Worm (Caenorhabditis elegans) whole organism, midembryonic: ENCODE measurements around the gene F01G10.6.

Experiments used
- T22C8.4 ChIP-seq: fragments of 200-800 bp; sonication (Bioruptor generic); IDR thresholded peaks from 2 replicates; pipeline ENCODE4 v1.3.6; 2022; ENCODE audit warnings: missing genetic modification characterization, missing compliant biosample characterization
- cog-1 ChIP-seq: sonication (generic microtip); optimal IDR thresholded peaks from 2 replicates; lab custom pipeline; 2016; ENCODE audit warnings: missing genetic modification characterization, missing compliant biosample characterization
- flt-1 ChIP-seq: fragments of 200-800 bp; sonication (Bioruptor generic); IDR thresholded peaks from 2 replicates; pipeline ENCODE4 v1.3.6; 2022; ENCODE audit warnings: missing genetic modification characterization, missing compliant biosample characterization
- klf-2 ChIP-seq: fragments of 200-800 bp; sonication (Bioruptor generic); conservative IDR thresholded peaks from 2 replicates; pipeline ENCODE4 v1.3.6; 2022; ENCODE audit warnings: missing genetic modification reagents, missing genetic modification characterization, missing compliant biosample characterization
- med-1 ChIP-seq: sonication (generic microtip); optimal IDR thresholded peaks from 2 replicates; lab custom pipeline; 2017; ENCODE audit warnings: missing genetic modification characterization, mild to moderate bottlenecking, missing compliant biosample characterization, antibody characterized with exemption, missing genetic modification reagents; ENCODE audit not compliant: insufficient read depth
- ref-1 ChIP-seq: fragments of 200-800 bp; sonication (Bioruptor generic); conservative IDR thresholded peaks from 2 replicates; pipeline ENCODE4 v1.3.6; 2022; ENCODE audit warnings: missing genetic modification reagents, missing genetic modification characterization, missing compliant biosample characterization
- tab-1 ChIP-seq: fragments of 200-800 bp; sonication (Bioruptor generic); IDR thresholded peaks from 2 replicates; pipeline ENCODE4 v1.3.6; 2022; ENCODE audit warnings: missing genetic modification characterization, missing compliant biosample characterization
- ztf-23 ChIP-seq: fragments of 200-800 bp; sonication (Bioruptor generic); IDR thresholded peaks from 2 replicates; pipeline ENCODE4 v1.3.6; 2022; ENCODE audit warnings: missing genetic modification reagents, missing genetic modification characterization, missing compliant biosample characterization
- ztf-29 ChIP-seq: fragments of 200-800 bp; sonication (Bioruptor generic); IDR thresholded peaks from 2 replicates; pipeline ENCODE4 v1.3.6; 2022; ENCODE audit warnings: missing genetic modification reagents, missing genetic modification characterization, missing compliant biosample characterization

Gene F01G10.6

ce11 chrIV:10252886-10253639 lies 25.6 kb upstream of the F01G10.6 start:
- TF ChIP-seq ztf-29, result no peak
- no peak for TF ChIP-seq ref-1 (GFP tag; lab: Robert Waterston, UW)
- TF ChIP-seq med-1 (GFP tag; lab: Kevin White, UChicago), result no peak
- no peak for TF ChIP-seq klf-2 (GFP tag; lab: Robert Waterston, UW)
- no peak for TF ChIP-seq flt-1 (GFP tag; lab: Robert Waterston, UW)
- TF ChIP-seq ztf-23, result no peak
- no peak for TF ChIP-seq tab-1 (GFP tag; lab: Robert Waterston, UW)
- no peak for TF ChIP-seq T22C8.4 (GFP tag; lab: Robert Waterston, UW)
- no peak for TF ChIP-seq cog-1 (tag; lab: Kevin White, UChicago)

DNA sequence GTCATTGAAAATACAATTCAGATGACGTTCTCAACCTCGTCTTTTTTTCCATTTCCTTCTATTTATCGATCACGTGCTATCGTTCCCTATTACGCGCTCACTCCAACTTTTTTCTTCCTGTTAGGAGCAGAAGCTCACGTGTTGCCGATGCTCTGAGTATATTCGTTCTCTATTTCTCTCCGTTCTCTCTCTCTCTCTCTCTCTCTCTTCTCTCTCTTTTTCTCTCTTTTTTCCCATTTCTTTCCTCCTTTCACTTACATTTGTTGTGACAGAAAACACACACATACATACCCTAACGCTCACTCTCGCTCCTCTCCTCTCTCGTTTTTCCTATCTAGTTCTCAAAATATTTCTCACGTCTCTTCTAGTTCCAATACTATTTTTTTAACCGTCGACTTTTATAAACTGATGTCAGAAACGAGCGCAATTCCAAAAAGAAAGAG lies 24.9 kb upstream of the F01G10.6 start:
- peak; percentile 36 for TF ChIP-seq cog-1 (tag; lab: Kevin White, UChicago)
- no peak for TF ChIP-seq flt-1 (GFP tag; lab: Robert Waterston, UW)

ce11 chrIV:10251764-10252163 lies 24.3 kb upstream of the F01G10.6 start:
- TF ChIP-seq med-1 (GFP tag; lab: Kevin White, UChicago) (no peak), T22C8.4 (GFP tag; lab: Robert Waterston, UW) (peak; percentile 19; the same call in 1 of the 2 replicates), cog-1 (tag; lab: Kevin White, UChicago) (no peak), flt-1 (GFP tag; lab: Robert Waterston, UW) (no peak), ztf-29 (no peak)

DNA sequence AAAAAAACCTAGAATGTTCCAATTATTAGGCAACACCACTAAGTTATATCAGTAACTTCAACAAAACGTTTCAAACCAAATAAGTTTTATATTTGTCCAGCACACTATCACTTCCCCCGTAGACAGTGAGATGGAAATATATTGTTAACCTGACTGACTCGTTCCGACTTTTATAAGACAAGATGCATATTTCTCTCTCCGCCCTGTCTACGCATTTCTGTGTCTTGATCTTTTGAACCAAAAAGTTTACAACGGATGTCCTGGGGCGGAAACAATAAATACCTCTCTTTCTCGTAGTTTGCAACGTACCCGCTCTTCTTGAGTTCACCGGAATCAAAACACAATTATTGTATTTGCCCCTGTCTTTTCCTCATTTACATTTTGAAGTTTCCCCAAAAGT lies 23.8 kb upstream of the F01G10.6 start:
- no peak for TF ChIP-seq ztf-23
- no peak for TF ChIP-seq flt-1 (GFP tag; lab: Robert Waterston, UW)
- no peak for TF ChIP-seq med-1 (GFP tag; lab: Kevin White, UChicago)
- TF ChIP-seq tab-1 (GFP tag; lab: Robert Waterston, UW), result no peak
- no peak for TF ChIP-seq T22C8.4 (GFP tag; lab: Robert Waterston, UW)
- no peak for TF ChIP-seq ref-1 (GFP tag; lab: Robert Waterston, UW)
- TF ChIP-seq cog-1 (tag; lab: Kevin White, UChicago), result no peak
- TF ChIP-seq ztf-29, result no peak
- TF ChIP-seq klf-2 (GFP tag; lab: Robert Waterston, UW), result no peak

DNA sequence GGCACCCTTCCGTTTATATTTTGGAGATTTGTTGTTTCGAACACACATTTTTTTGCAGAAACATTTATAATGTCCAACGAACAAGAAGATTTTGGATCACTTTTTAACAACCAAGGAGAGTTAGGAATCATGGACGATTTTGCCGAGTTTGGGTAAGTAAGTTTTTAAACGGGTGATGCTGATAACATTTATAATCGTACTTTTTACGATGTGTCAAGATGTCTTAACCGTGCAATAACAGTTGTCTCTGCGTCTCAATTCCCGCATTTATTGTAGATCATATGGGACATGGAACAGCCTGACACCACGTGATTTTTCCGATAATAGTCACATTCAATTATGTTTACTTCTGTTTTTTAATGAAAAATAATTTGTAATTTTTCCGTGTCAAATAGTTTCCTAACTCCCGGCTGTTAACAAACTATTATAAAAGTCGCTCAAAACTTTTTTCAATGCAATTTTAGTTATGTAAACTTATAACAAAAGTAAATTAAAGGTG lies 23.2 kb upstream of the F01G10.6 start, which contains the start of gene daf-14:
Gene daf-14, plus strand, starts transcription at position 51 of the 499 bp plus-strand sequence.
- TF ChIP-seq klf-2 (GFP tag; lab: Robert Waterston, UW) (no peak), tab-1 (GFP tag; lab: Robert Waterston, UW) (no peak), ztf-23 (no peak), ztf-29 (no peak), T22C8.4 (GFP tag; lab: Robert Waterston, UW) (no peak), med-1 (GFP tag; lab: Kevin White, UChicago) (no peak), flt-1 (GFP tag; lab: Robert Waterston, UW) (no peak), cog-1 (tag; lab: Kevin White, UChicago) (no peak)

ce11 chrIV:10245666-10246210 lies 18.3 kb upstream of the F01G10.6 start, which contains the start of gene F01G10.10:
TSS of gene F01G10.10 (plus strand) at chrIV:10246160.
- no peak for TF ChIP-seq T22C8.4 (GFP tag; lab: Robert Waterston, UW)
- no peak for TF ChIP-seq ztf-29
- TF ChIP-seq flt-1 (GFP tag; lab: Robert Waterston, UW), result no peak
- TF ChIP-seq klf-2 (GFP tag; lab: Robert Waterston, UW), result no peak
- no peak for TF ChIP-seq tab-1 (GFP tag; lab: Robert Waterston, UW)
- TF ChIP-seq ztf-23, result no peak

DNA sequence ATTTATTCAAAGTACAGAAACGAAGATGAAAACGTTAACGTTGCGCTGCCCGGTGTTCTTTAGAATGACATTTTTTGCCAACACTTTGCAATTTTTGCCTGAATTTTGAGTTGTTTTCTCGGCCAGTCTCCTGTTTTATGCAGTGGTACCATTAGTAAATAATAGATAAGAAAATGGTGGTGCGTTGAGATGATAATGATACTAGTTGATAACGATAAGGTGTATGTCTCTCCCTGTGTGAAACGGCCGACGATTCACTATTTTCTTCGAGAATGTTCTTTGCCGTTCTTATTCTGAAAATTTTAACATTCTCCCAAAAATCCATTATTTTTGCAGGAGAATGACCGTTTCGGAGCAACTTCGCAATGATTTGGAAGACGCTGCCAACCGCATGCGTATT lies 15.8 kb upstream of the F01G10.6 start, which contains the start of gene tkt-1:
Gene tkt-1, plus strand, starts transcription at position 337 of the 400 bp plus-strand sequence.
- TF ChIP-seq med-1 (GFP tag; lab: Kevin White, UChicago) (no peak), cog-1 (tag; lab: Kevin White, UChicago) (no peak), tab-1 (GFP tag; lab: Robert Waterston, UW) (no peak), ztf-23 (no peak), klf-2 (GFP tag; lab: Robert Waterston, UW) (no peak), T22C8.4 (GFP tag; lab: Robert Waterston, UW) (no peak)

DNA sequence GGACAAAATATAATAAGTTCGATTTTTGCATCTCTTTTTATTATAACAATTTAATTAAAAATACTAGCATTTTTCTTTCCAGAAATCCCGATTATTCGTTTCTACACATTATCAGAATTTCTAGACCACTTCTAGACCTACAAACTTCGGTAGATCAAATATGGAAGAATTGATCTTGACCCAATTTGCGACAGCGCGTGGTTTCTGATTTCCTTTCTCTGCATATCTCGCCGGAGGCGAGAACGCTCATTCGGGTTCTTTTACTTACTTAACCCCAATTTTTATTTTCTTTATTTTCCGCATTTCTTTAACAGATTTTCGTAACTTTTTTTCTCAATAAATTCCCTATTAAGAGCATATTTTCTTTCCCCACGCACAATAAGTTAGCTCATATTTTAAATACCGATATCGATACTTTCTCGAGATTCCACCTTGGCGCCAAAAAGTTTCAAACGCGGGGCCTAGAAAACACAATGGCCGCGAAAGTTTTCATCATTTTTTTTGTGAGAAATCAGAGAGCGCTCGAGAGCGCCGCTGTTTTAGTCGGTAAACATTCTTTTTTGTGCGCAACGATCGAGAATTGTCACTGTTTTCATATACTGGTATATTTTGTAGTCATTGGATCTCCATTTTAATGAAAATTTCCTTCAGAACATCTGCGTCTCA lies 15.2 kb upstream of the F01G10.6 start:
- TF ChIP-seq ztf-23, result no peak
- no peak for TF ChIP-seq T22C8.4 (GFP tag; lab: Robert Waterston, UW)
- no peak for TF ChIP-seq klf-2 (GFP tag; lab: Robert Waterston, UW)
- no peak for TF ChIP-seq ref-1 (GFP tag; lab: Robert Waterston, UW)
- no peak for TF ChIP-seq tab-1 (GFP tag; lab: Robert Waterston, UW)
- TF ChIP-seq med-1 (GFP tag; lab: Kevin White, UChicago), result no peak
- TF ChIP-seq flt-1 (GFP tag; lab: Robert Waterston, UW), result no peak

ce11 chrIV:10241659-10242058 lies 14.2 kb upstream of the F01G10.6 start, which contains the start of gene lipl-7:
TSS of gene lipl-7 (minus strand) at chrIV:10241823.
- TF ChIP-seq klf-2 (GFP tag; lab: Robert Waterston, UW) (no peak), ztf-23 (no peak), T22C8.4 (GFP tag; lab: Robert Waterston, UW) (no peak), tab-1 (GFP tag; lab: Robert Waterston, UW) (no peak), ztf-29 (no peak), flt-1 (GFP tag; lab: Robert Waterston, UW) (no peak), ref-1 (GFP tag; lab: Robert Waterston, UW) (no peak), med-1 (GFP tag; lab: Kevin White, UChicago) (no peak), cog-1 (tag; lab: Kevin White, UChicago) (no peak)
